Fruit fly (Drosophila melanogaster) whole organism, pupa: ENCODE data around the gene CG6066.
A peak's percentile ranks its signal among the peaks of the same experiment; 100 is the strongest.

Experiments
- CG10348 ChIP-seq: fragments of 200-800 bp; sonication (Bioruptor generic); IDR thresholded peaks from 2 replicates; pipeline ENCODE4 v1.3.6; 2022; ENCODE audit warnings: missing biosample characterization, missing genetic modification characterization
- CG12605 ChIP-seq: fragments of 200-800 bp; sonication (Bioruptor generic); IDR thresholded peaks from 2 replicates; pipeline ENCODE4 v1.3.6; 2022; ENCODE audit warnings: missing biosample characterization, missing genetic modification characterization
- CG13204 ChIP-seq: fragments of 200-800 bp; sonication (Bioruptor generic); optimal IDR thresholded peaks from 2 replicates; lab custom pipeline; 2018; ENCODE audit warnings: missing biosample characterization, mild to moderate bottlenecking, missing genetic modification characterization, moderate library complexity
- CG14655 ChIP-seq: fragments of 200-800 bp; sonication (Bioruptor generic); optimal IDR thresholded peaks from 3 replicates; lab custom pipeline; 2017; ENCODE audit warnings: mild to moderate bottlenecking, missing biosample characterization, missing genetic modification reagents, missing genetic modification characterization
- CG15710 ChIP-seq: fragments of 200-800 bp; sonication (Bioruptor generic); optimal IDR thresholded peaks from 2 replicates; lab custom pipeline; 2018; ENCODE audit warnings: missing biosample characterization, mild to moderate bottlenecking, missing genetic modification characterization, moderate library complexity
- CG17806 ChIP-seq: fragments of 200-800 bp; sonication (Bioruptor generic); optimal IDR thresholded peaks from 2 replicates; lab custom pipeline; 2018; ENCODE audit warnings: missing biosample characterization, mild to moderate bottlenecking, missing genetic modification characterization, moderate library complexity
- CG32121 ChIP-seq: fragments of 200-800 bp; sonication (Bioruptor generic); IDR thresholded peaks from 2 replicates; pipeline ENCODE4 v1.3.6; 2022; ENCODE audit warnings: missing biosample characterization, missing genetic modification characterization
- CG34367 ChIP-seq: fragments of 200-800 bp; sonication (Bioruptor generic); optimal IDR thresholded peaks from 2 replicates; lab custom pipeline; 2018; ENCODE audit warnings: missing biosample characterization, mild to moderate bottlenecking, missing genetic modification characterization
- CG4496 ChIP-seq: fragments of 200-800 bp; sonication (Bioruptor generic); IDR thresholded peaks from 3 replicates; pipeline ENCODE4 v1.3.6; 2022; ENCODE audit warnings: missing biosample characterization, missing genetic modification characterization
- CG8159 ChIP-seq: fragments of 200-800 bp; sonication (Bioruptor generic); optimal IDR thresholded peaks from 3 replicates; lab custom pipeline; 2018; ENCODE audit warnings: missing biosample characterization, mild to moderate bottlenecking, missing genetic modification characterization, moderate library complexity
- CG8301 ChIP-seq: fragments of 200-800 bp; sonication (Bioruptor generic); optimal IDR thresholded peaks from 2 replicates; lab custom pipeline; 2018; ENCODE audit warnings: missing biosample characterization, mild to moderate bottlenecking, missing genetic modification characterization
- CG9948 ChIP-seq: fragments of 200-800 bp; sonication (Bioruptor generic); optimal IDR thresholded peaks from 2 replicates; lab custom pipeline; 2018; ENCODE audit warnings: missing biosample characterization, mild to moderate bottlenecking, missing genetic modification characterization, moderate library complexity
- D1 ChIP-seq: fragments of 200-800 bp; sonication (Bioruptor generic); optimal IDR thresholded peaks from 2 replicates; lab custom pipeline; 2018; ENCODE audit warnings: missing biosample characterization, mild to moderate bottlenecking, missing genetic modification characterization, moderate library complexity
- EcR ChIP-seq: fragments of 200-800 bp; sonication (Bioruptor generic); optimal IDR thresholded peaks from 3 replicates; lab custom pipeline; 2019; ENCODE audit warnings: missing biosample characterization, missing genetic modification characterization, mild to moderate bottlenecking, moderate library complexity, missing genetic modification reagents
- Ets98B ChIP-seq: fragments of 200-800 bp; sonication (Bioruptor generic); IDR thresholded peaks from 2 replicates; pipeline ENCODE4 v1.3.6; 2022; ENCODE audit warnings: missing biosample characterization, missing genetic modification characterization
- Pif1A ChIP-seq: fragments of 200-800 bp; sonication (Bioruptor generic); optimal IDR thresholded peaks from 3 replicates; lab custom pipeline; 2016; ENCODE audit warnings: missing biosample characterization, missing genetic modification characterization
- Pif1B ChIP-seq: fragments of 200-800 bp; sonication (Bioruptor generic); optimal IDR thresholded peaks from 3 replicates; lab custom pipeline; 2016; ENCODE audit warnings: missing biosample characterization, missing genetic modification characterization
- Snoo ChIP-seq: fragments of 200-800 bp; sonication (Bioruptor generic); optimal IDR thresholded peaks from 3 replicates; lab custom pipeline; 2017; ENCODE audit warnings: missing biosample characterization, mild to moderate bottlenecking, missing genetic modification characterization, inconsistent platforms
- fd96Ca ChIP-seq: fragments of 200-800 bp; sonication (Bioruptor generic); IDR thresholded peaks from 3 replicates; pipeline ENCODE4 v1.3.6; 2022; ENCODE audit warnings: missing biosample characterization, missing genetic modification characterization
- gl ChIP-seq: fragments of 200-800 bp; sonication (Bioruptor generic); optimal IDR thresholded peaks from 2 replicates; lab custom pipeline; 2018; ENCODE audit warnings: missing biosample characterization, mild to moderate bottlenecking, missing genetic modification characterization
- rn ChIP-seq: fragments of 200-800 bp; sonication (Bioruptor generic); IDR thresholded peaks from 2 replicates; pipeline ENCODE4 v1.3.6; 2022; ENCODE audit warnings: missing biosample characterization, missing genetic modification characterization

Gene CG6066

DNA sequence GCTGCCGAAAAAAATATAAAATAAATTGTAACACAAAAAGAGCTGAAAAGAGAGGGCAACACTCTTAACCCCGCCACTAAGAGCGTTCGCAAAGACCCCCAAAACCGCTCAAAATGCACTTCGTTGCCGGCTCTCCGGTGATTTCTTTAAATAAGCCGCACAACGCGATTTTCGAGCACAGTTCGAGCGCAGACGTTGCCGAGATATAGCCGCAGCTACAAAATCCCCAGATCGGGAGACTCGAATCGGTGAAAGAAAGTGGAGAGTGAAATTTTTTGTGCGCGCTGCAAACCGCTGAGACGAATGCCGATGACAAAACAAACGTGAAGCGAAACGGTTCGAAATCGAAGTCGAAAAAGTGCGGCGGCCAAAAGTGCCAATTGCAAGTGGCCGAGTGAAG is 40.8 kb downstream of the CG6066 start, which contains the start of gene CG14257:
TSS of gene CG14257 (plus strand) at position 177 of the 400 bp plus-strand sequence.
- TF ChIP-seq CG17806 (tag; lab: Kevin White, UChicago) (no peak), gl (tag; lab: Kevin White, UChicago) (no peak), rn (no peak), CG15710 (tag; lab: Kevin White, UChicago) (no peak), CG13204 (no peak), CG9948 (no peak), CG8159 (tag; lab: Kevin White, UChicago) (no peak), Pif1B (GFP tag; lab: Kevin White, UChicago) (no peak), CG4496 (0 out of 3 replicates have a peak, but pooled peaks have one; percentile 34), Ets98B (GFP tag; lab: Robert Waterston, UW) (no peak; the same call in 1 of the 2 replicates), D1 (no peak), Snoo (no peak), CG12605 (GFP tag; lab: Robert Waterston, UW) (0 out of 2 replicates have a peak, but pooled peaks have one; percentile 34), CG10348 (no peak), CG34367 (no peak), EcR (GFP tag; lab: Kevin White, UChicago) (no peak), CG32121 (no peak)
- TF ChIP-seq, all 21 proteins: peak for 2

DNA sequence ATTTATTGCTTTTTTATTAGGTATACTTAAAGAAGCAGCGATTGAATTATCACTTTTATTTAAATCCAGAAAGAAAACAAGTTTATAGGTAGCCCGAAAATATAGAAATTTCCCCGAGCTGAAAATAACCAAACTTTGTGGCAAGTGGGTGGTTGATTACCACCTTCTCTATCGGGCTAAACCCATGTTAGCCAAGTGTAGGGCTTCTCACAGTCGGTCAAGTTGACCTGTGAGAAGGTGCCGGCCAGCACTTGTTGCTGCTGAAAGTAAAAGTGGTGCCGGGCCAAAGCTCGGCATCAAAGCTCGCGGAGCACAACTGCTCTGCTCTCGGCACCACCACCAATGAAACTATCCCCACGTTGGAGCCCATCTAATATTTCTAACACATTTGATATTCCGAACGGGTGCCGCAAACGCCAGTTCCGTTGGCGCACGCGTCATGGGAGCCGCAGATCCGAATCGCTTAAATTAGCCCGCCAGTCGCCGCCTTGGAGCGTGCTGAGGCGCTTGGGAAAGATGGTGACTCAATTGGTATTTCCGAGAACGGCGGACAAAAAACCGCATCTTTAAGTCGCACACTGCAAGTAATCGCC is 45.5 kb downstream of the CG6066 start:
- no peak for TF ChIP-seq CG17806 (tag; lab: Kevin White, UChicago)
- TF ChIP-seq D1: no peak
- no peak for TF ChIP-seq CG9948
- TF ChIP-seq CG13204: no peak
- TF ChIP-seq EcR (GFP tag; lab: Kevin White, UChicago): no peak
- no peak for TF ChIP-seq rn
- TF ChIP-seq CG32121: peak; percentile 55; the same call in 1 of the 2 replicates
- no peak for TF ChIP-seq fd96Ca
- no peak for TF ChIP-seq Pif1A (GFP tag; lab: Kevin White, UChicago)
- TF ChIP-seq gl (tag; lab: Kevin White, UChicago): no peak
- no peak for TF ChIP-seq CG14655 (GFP tag; lab: Kevin White, UChicago)
- TF ChIP-seq Ets98B (GFP tag; lab: Robert Waterston, UW): peak; percentile 17; the same call in 1 of the 2 replicates
- TF ChIP-seq Pif1B (GFP tag; lab: Kevin White, UChicago): no peak
- peak; percentile 47; the same call in 1 of the 3 replicates for TF ChIP-seq CG4496
- TF ChIP-seq CG8301 (tag; lab: Kevin White, UChicago): no peak
- no peak for TF ChIP-seq Snoo
- no peak for TF ChIP-seq CG34367
- no peak for TF ChIP-seq CG15710 (tag; lab: Kevin White, UChicago)
- TF ChIP-seq CG10348: no peak

DNA sequence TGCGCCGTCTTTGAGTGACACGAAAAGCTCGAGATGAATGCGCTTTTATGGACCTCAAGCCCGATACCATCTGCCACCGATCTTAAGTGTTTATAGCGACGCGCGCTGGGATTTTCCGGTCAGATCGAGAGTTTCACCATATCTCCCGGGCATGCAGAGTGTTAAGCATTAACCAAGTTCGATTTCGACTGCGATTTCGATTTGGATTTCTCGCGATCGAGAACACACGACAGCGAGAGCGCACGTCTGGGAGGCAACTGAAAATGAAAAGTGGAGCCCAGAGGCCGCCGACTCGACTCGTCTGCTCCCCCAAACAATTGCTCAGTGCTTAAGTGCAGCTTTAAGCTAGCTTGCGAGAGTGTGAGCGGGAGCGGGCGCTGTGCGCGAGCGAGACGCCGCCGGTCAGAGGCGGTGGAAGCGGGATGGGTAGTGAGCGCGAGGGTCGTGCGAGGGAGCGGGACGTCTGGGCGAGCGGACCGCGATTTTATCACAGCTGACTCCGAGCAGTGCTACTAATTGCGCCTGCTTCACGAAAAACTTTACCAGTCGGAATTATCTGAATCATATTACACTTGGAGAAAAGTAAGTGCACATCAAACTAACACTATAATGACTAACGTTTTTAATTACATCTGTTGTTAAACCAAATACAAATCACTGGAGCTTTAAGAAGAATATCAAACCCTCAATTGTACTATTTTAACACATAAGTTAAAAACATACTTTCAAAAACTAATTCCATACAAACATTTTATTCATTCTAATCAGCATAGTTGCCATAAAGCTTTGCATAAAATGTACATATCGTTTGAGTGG is 46.5 kb downstream of the CG6066 start, which contains the start of gene spz:
TSS of gene spz (minus strand) at position 261 of the 816 bp plus-strand sequence.
- TF ChIP-seq CG10348 (no peak), CG32121 (no peak; the same call in none of the 2 replicates), CG14655 (GFP tag; lab: Kevin White, UChicago) (no peak), CG4496 (peak; percentile 69), CG8159 (tag; lab: Kevin White, UChicago) (no peak), Ets98B (GFP tag; lab: Robert Waterston, UW) (peak; percentile 47; the same call in 1 of the 2 replicates), Pif1B (GFP tag; lab: Kevin White, UChicago) (peak; percentile 5), fd96Ca (peak; percentile 54; the same call in 1 of the 3 replicates), Snoo (no peak), Pif1A (GFP tag; lab: Kevin White, UChicago) (no peak), EcR (GFP tag; lab: Kevin White, UChicago) (peak; percentile 48), CG12605 (GFP tag; lab: Robert Waterston, UW) (peak; percentile 38; the same call in 1 of the 2 replicates), CG15710 (tag; lab: Kevin White, UChicago) (no peak), CG34367 (no peak), CG13204 (peak; percentile 100), rn (no peak)
- TF ChIP-seq, all 21 proteins: peak for 7

DNA sequence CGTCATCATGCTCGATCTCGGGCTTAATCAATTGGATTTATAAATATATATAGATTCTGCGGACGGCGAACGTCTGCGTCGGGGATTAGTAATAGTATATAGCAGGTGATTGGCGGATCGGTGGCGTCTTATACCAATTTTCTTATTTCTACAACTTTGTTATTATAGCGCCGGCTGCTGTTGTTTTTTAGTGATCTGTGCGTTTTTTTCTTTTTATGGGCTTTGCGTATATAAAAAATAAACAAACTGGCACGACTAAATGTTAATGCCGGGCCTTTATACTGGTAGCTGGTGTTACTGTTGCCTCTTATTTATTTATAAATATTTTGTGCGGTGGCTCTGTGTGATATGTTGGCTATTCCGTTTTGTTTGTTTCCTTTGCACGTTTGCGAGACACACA is 47.3 kb downstream of the CG6066 start:
- TF ChIP-seq CG4496: 0 out of 3 replicates have a peak, but pooled peaks have one; percentile 33
- no peak for TF ChIP-seq CG13204
- peak; percentile 66 for TF ChIP-seq gl (tag; lab: Kevin White, UChicago)
- TF ChIP-seq D1: no peak
- no peak for TF ChIP-seq EcR (GFP tag; lab: Kevin White, UChicago)
- peak; percentile 44 for TF ChIP-seq Pif1A (GFP tag; lab: Kevin White, UChicago)
- no peak for TF ChIP-seq CG32121
- TF ChIP-seq Ets98B (GFP tag; lab: Robert Waterston, UW): peak; percentile 26; the same call in 1 of the 2 replicates
- TF ChIP-seq fd96Ca: peak; percentile 33; the same call in 1 of the 3 replicates
- no peak for TF ChIP-seq Pif1B (GFP tag; lab: Kevin White, UChicago)
- TF ChIP-seq CG9948: no peak
- no peak for TF ChIP-seq Snoo
- TF ChIP-seq CG8159 (tag; lab: Kevin White, UChicago): peak; percentile 34
- no peak for TF ChIP-seq CG8301 (tag; lab: Kevin White, UChicago)
- no peak for TF ChIP-seq rn
- TF ChIP-seq CG17806 (tag; lab: Kevin White, UChicago): no peak
- no peak for TF ChIP-seq CG14655 (GFP tag; lab: Kevin White, UChicago)
- peak; percentile 57 for TF ChIP-seq CG34367
- no peak for TF ChIP-seq CG15710 (tag; lab: Kevin White, UChicago)
- no peak for TF ChIP-seq CG10348
- peak; percentile 36; the same call in 1 of the 2 replicates for TF ChIP-seq CG12605 (GFP tag; lab: Robert Waterston, UW)

DNA sequence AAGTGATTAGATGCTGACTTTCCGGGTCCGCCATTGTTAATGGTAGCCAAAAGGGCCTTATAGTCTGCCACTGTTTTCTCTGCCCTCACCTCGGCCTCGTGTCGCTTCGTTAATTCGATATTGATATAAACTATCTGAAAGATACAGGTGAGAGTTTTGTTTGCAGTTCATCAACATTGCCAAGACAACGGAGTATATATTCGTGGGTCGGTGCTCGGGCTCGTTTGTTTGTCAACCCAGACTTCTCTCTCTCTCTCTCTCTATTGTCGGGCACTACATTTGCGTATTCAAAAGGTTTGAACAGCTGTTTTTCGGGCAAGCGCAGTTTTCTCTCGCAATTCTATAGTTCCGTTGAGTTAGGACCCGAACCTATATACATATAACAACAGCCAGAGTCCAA is 49.1 kb downstream of the CG6066 start:
- TF ChIP-seq CG8301 (tag; lab: Kevin White, UChicago) (no peak), Pif1A (GFP tag; lab: Kevin White, UChicago) (no peak), CG4496 (no peak), CG14655 (GFP tag; lab: Kevin White, UChicago) (no peak), CG10348 (no peak), D1 (no peak), CG17806 (tag; lab: Kevin White, UChicago) (no peak), CG32121 (no peak), Pif1B (GFP tag; lab: Kevin White, UChicago) (no peak), Snoo (no peak)
